Fruit fly (Drosophila melanogaster) whole organism, embryonic: ENCODE results near the gene CG15249.

Source experiments
- Adf1 ChIP-seq: fragments of 200-800 bp; sonication (Bioruptor generic); IDR thresholded peaks from 2 replicates; pipeline ENCODE4 v1.3.6; 2022; ENCODE audit warnings: missing biosample characterization, missing genetic modification characterization
- Asciz ChIP-seq: fragments of 200-800 bp; sonication (Bioruptor generic); optimal IDR thresholded peaks from 2 replicates; lab custom pipeline; 2017; ENCODE audit warnings: missing biosample characterization, mild to moderate bottlenecking, missing genetic modification characterization, missing genetic modification reagents
- Bdp1 ChIP-seq: fragments of 200-800 bp; sonication (Bioruptor generic); optimal IDR thresholded peaks from 3 replicates; lab custom pipeline; 2016; ENCODE audit warnings: missing biosample characterization, missing genetic modification characterization
- C15 ChIP-seq: fragments of 200-800 bp; sonication (Bioruptor generic); IDR thresholded peaks from 3 replicates; pipeline ENCODE4 v1.3.6; 2022; ENCODE audit warnings: missing biosample characterization, missing genetic modification characterization
- CG10209 ChIP-seq: fragments of 200-800 bp; sonication (Bioruptor generic); optimal IDR thresholded peaks from 3 replicates; lab custom pipeline; 2017; ENCODE audit warnings: missing biosample characterization, mild to moderate bottlenecking, missing genetic modification characterization, missing genetic modification reagents
- CG10267 ChIP-seq: fragments of 200-800 bp; sonication (Bioruptor generic); optimal IDR thresholded peaks from 2 replicates; lab custom pipeline; 2018; ENCODE audit warnings: missing biosample characterization, mild to moderate bottlenecking, missing genetic modification characterization, moderate library complexity
- CG10979 ChIP-seq: fragments of 200-800 bp; sonication (Bioruptor generic); optimal IDR thresholded peaks from 2 replicates; lab custom pipeline; 2018; ENCODE audit warnings: missing biosample characterization, mild to moderate bottlenecking, missing genetic modification characterization, moderate library complexity
- CG11504 ChIP-seq: fragments of 200-800 bp; sonication (Bioruptor generic); optimal IDR thresholded peaks from 3 replicates; lab custom pipeline; 2019; ENCODE audit warnings: missing biosample characterization, mild to moderate bottlenecking, missing genetic modification characterization, moderate library complexity
- CG12391 ChIP-seq: fragments of 200-800 bp; sonication (Bioruptor generic); optimal IDR thresholded peaks from 3 replicates; lab custom pipeline; 2018; ENCODE audit warnings: missing biosample characterization, mild to moderate bottlenecking, missing genetic modification characterization, moderate library complexity
- CG12659 ChIP-seq: fragments of 200-800 bp; sonication (Bioruptor generic); optimal IDR thresholded peaks from 3 replicates; lab custom pipeline; 2017; ENCODE audit warnings: mild to moderate bottlenecking, missing biosample characterization, missing genetic modification reagents, missing genetic modification characterization
- CG12942 ChIP-seq: fragments of 200-800 bp; sonication (Bioruptor generic); optimal IDR thresholded peaks from 3 replicates; lab custom pipeline; 2016; ENCODE audit warnings: missing biosample characterization, missing genetic modification characterization
- CG15601 ChIP-seq: fragments of 200-800 bp; sonication (Bioruptor generic); optimal IDR thresholded peaks from 3 replicates; lab custom pipeline; 2019; ENCODE audit warnings: missing biosample characterization, mild to moderate bottlenecking, missing genetic modification characterization, moderate library complexity
- CG1602 ChIP-seq: fragments of 200-800 bp; sonication (Bioruptor generic); optimal IDR thresholded peaks from 3 replicates; lab custom pipeline; 2016; ENCODE audit warnings: missing biosample characterization, missing genetic modification characterization
- CG17385 ChIP-seq: fragments of 200-800 bp; sonication (Bioruptor generic); optimal IDR thresholded peaks from 3 replicates; lab custom pipeline; 2018; ENCODE audit warnings: missing biosample characterization, mild to moderate bottlenecking, missing genetic modification characterization
- CG17829 ChIP-seq: fragments of 200-800 bp; optimal IDR thresholded peaks from 2 replicates; lab custom pipeline; 2019; ENCODE audit warnings: missing biosample characterization, mild to moderate bottlenecking, missing genetic modification characterization, moderate library complexity
- CG18599 ChIP-seq: fragments of 200-800 bp; sonication (Bioruptor generic); optimal IDR thresholded peaks from 3 replicates; lab custom pipeline; 2017; ENCODE audit warnings: missing biosample characterization, missing genetic modification characterization, mild to moderate bottlenecking, moderate library complexity, missing genetic modification reagents
- CG33557 ChIP-seq: fragments of 200-800 bp; sonication (Bioruptor generic); optimal IDR thresholded peaks from 2 replicates; lab custom pipeline; 2019; ENCODE audit warnings: missing biosample characterization, mild to moderate bottlenecking, missing genetic modification characterization, moderate library complexity
- CG34376 ChIP-seq: fragments of 200-800 bp; sonication (Bioruptor generic); optimal IDR thresholded peaks from 2 replicates; lab custom pipeline; 2018; ENCODE audit warnings: missing biosample characterization, mild to moderate bottlenecking, missing genetic modification characterization
- CG42726 ChIP-seq: fragments of 200-800 bp; sonication (Bioruptor generic); IDR thresholded peaks from 2 replicates; pipeline ENCODE4 v1.3.6; 2022; ENCODE audit warnings: missing biosample characterization, missing genetic modification characterization; ENCODE audit not compliant: partially characterized antibody
- CG6813 ChIP-seq: fragments of 200-800 bp; sonication (Bioruptor generic); optimal IDR thresholded peaks from 2 replicates; lab custom pipeline; 2017; ENCODE audit warnings: missing biosample characterization, missing genetic modification characterization, mild to moderate bottlenecking, moderate library complexity, missing genetic modification reagents
- Dad ChIP-seq: fragments of 200-800 bp; sonication (Bioruptor generic); optimal IDR thresholded peaks from 3 replicates; lab custom pipeline; 2016; ENCODE audit warnings: missing biosample characterization, missing genetic modification characterization
- Dek ChIP-seq: fragments of 200-800 bp; sonication (Bioruptor generic); optimal IDR thresholded peaks from 3 replicates; lab custom pipeline; 2019; ENCODE audit warnings: missing biosample characterization, mild to moderate bottlenecking, missing genetic modification characterization, moderate library complexity
- Drgx ChIP-seq: fragments of 200-800 bp; sonication (Bioruptor generic); IDR thresholded peaks from 2 replicates; pipeline ENCODE4 v1.3.6; 2022; ENCODE audit warnings: missing biosample characterization, missing genetic modification characterization
- E2f2 ChIP-seq: fragments of 200-800 bp; sonication (Bioruptor generic); IDR thresholded peaks from 2 replicates; pipeline ENCODE4 v1.3.6; 2022; ENCODE audit warnings: missing biosample characterization, missing genetic modification characterization
- Eip74EF ChIP-seq, 2 experiments: fragments of 200-800 bp in 1 of 2; fragments of >200 bp in 1 of 2; sonication (Bioruptor generic) in 1 of 2; optimal IDR thresholded peaks; 2 replicates each; lab custom pipeline; 2017 to 2019; ENCODE audit warnings: missing biosample characterization in 2 of 2, missing genetic modification characterization in 2 of 2, mild to moderate bottlenecking in 1 of 2, moderate library complexity in 1 of 2
- HHEX ChIP-seq: fragments of 200-800 bp; sonication (Bioruptor generic); optimal IDR thresholded peaks from 3 replicates; lab custom pipeline; 2017; ENCODE audit warnings: missing biosample characterization, mild to moderate bottlenecking, missing genetic modification characterization, missing genetic modification reagents
- HmgD ChIP-seq: fragments of 200-800 bp; sonication (Bioruptor generic); optimal IDR thresholded peaks from 3 replicates; lab custom pipeline; 2016; ENCODE audit warnings: missing biosample characterization, missing genetic modification characterization
- Hr3 ChIP-seq: fragments of 200-800 bp; sonication (Bioruptor generic); optimal IDR thresholded peaks from 3 replicates; lab custom pipeline; 2016; ENCODE audit warnings: missing biosample characterization, missing genetic modification characterization
- Nf-YC ChIP-seq: fragments of 200-800 bp; optimal IDR thresholded peaks from 3 replicates; lab custom pipeline; 2019; ENCODE audit warnings: missing biosample characterization, mild to moderate bottlenecking, missing genetic modification characterization, moderate library complexity
- NfI ChIP-seq: fragments of 200-800 bp; sonication (Bioruptor generic); optimal IDR thresholded peaks from 3 replicates; lab custom pipeline; 2018; ENCODE audit warnings: missing biosample characterization, mild to moderate bottlenecking, missing genetic modification characterization, moderate library complexity
- Oli ChIP-seq: fragments of 200-800 bp; sonication (Bioruptor generic); optimal IDR thresholded peaks from 2 replicates; lab custom pipeline; 2018; ENCODE audit warnings: missing biosample characterization, mild to moderate bottlenecking, missing genetic modification characterization, moderate library complexity
- Spps ChIP-seq: fragments of 200-800 bp; sonication (Bioruptor generic); optimal IDR thresholded peaks from 2 replicates; lab custom pipeline; 2018; ENCODE audit warnings: missing biosample characterization, mild to moderate bottlenecking, missing genetic modification characterization
- Ssrp ChIP-seq: fragments of 200-800 bp; sonication (Bioruptor generic); optimal IDR thresholded peaks from 2 replicates; lab custom pipeline; 2018; ENCODE audit warnings: missing biosample characterization, mild to moderate bottlenecking, missing genetic modification characterization, moderate library complexity
- Vsx1 ChIP-seq: fragments of 200-800 bp; sonication (Bioruptor generic); optimal IDR thresholded peaks from 2 replicates; lab custom pipeline; 2017; ENCODE audit warnings: missing biosample characterization, mild to moderate bottlenecking, missing genetic modification characterization, missing genetic modification reagents
- YL-1 ChIP-seq: fragments of 200-800 bp; sonication (Bioruptor generic); optimal IDR thresholded peaks from 3 replicates; lab custom pipeline; 2017; ENCODE audit warnings: missing biosample characterization, mild to moderate bottlenecking, missing genetic modification characterization
- bab2 ChIP-seq: fragments of 200-800 bp; sonication (Bioruptor generic); optimal IDR thresholded peaks from 2 replicates; lab custom pipeline; 2016; ENCODE audit warnings: missing biosample characterization, missing genetic modification characterization
- bcd ChIP-seq: fragments of 200-800 bp; sonication (Bioruptor generic); optimal IDR thresholded peaks from 2 replicates; lab custom pipeline; 2017; ENCODE audit warnings: missing biosample characterization, mild to moderate bottlenecking, missing genetic modification characterization
- cato ChIP-seq: fragments of 200-800 bp; sonication (Bioruptor generic); optimal IDR thresholded peaks from 2 replicates; lab custom pipeline; 2016; ENCODE audit warnings: missing biosample characterization, missing genetic modification characterization, borderline replicate concordance
- dmrt11E ChIP-seq: fragments of 200-800 bp; sonication (Bioruptor generic); optimal IDR thresholded peaks from 3 replicates; lab custom pipeline; 2018; ENCODE audit warnings: missing biosample characterization, mild to moderate bottlenecking, missing genetic modification characterization, moderate library complexity
- otp ChIP-seq: fragments of 200-800 bp; sonication (Bioruptor generic); IDR thresholded peaks from 3 replicates; pipeline ENCODE4, ENCODE4 v1.3.6; 2022; ENCODE audit warnings: missing biosample characterization, missing genetic modification characterization
- pb ChIP-seq: fragments of 200-800 bp; sonication (Bioruptor generic); optimal IDR thresholded peaks from 3 replicates; lab custom pipeline; 2016; ENCODE audit warnings: missing biosample characterization, missing genetic modification characterization
- pnt ChIP-seq: fragments of 200-800 bp; sonication (Bioruptor generic); optimal IDR thresholded peaks from 3 replicates; lab custom pipeline; 2016; ENCODE audit warnings: missing biosample characterization, missing genetic modification characterization
- salm ChIP-seq: fragments of 200-800 bp; sonication (Bioruptor generic); optimal IDR thresholded peaks from 2 replicates; lab custom pipeline; 2018; ENCODE audit warnings: missing biosample characterization, mild to moderate bottlenecking, missing genetic modification characterization
- sc ChIP-seq, 3 experiments: fragments of >200 bp in 2 of 3; fragments of 200-800 bp in 1 of 3; sonication (Bioruptor generic) in 1 of 3; optimal IDR thresholded peaks; 2 replicates in 2 of 3; 3 replicates in 1 of 3; lab custom pipeline; 2017; ENCODE audit warnings: mild to moderate bottlenecking in 1 of 3, missing biosample characterization in 1 of 3, missing genetic modification characterization in 1 of 3, missing genetic modification reagents in 1 of 3
- sug ChIP-seq: fragments of 200-800 bp; optimal IDR thresholded peaks from 2 replicates; lab custom pipeline; 2019; ENCODE audit warnings: missing biosample characterization, mild to moderate bottlenecking, missing genetic modification characterization, moderate library complexity
- tna ChIP-seq: fragments of 200-800 bp; sonication (Bioruptor generic); IDR thresholded peaks from 2 replicates; pipeline ENCODE4 v1.3.6; 2022; ENCODE audit warnings: missing biosample characterization, missing genetic modification characterization; ENCODE audit not compliant: partially characterized antibody
- unpg ChIP-seq: fragments of 200-800 bp; sonication (Bioruptor generic); optimal IDR thresholded peaks from 3 replicates; lab custom pipeline; 2018; ENCODE audit warnings: missing biosample characterization, mild to moderate bottlenecking, missing genetic modification characterization, moderate library complexity

Gene CG15249

dm6 chrX:9899535-9900179 lies at the start of gene CG15249 (continued):
- peak; percentile 61 for TF ChIP-seq unpg
- no peak for TF ChIP-seq pb (GFP tag; lab: Kevin White, UChicago)
- TF ChIP-seq pnt: no peak
- peak; percentile 75 for TF ChIP-seq CG10979
- TF ChIP-seq CG10209 (GFP tag; lab: Kevin White, UChicago): peak; percentile 56
- TF ChIP-seq NfI (GFP tag; lab: Kevin White, UChicago): peak; percentile 15
- no peak for TF ChIP-seq tna (GFP tag; lab: Robert Waterston, UW)
- peak; percentile 46 for TF ChIP-seq CG12659 (GFP tag; lab: Kevin White, UChicago)
- no peak for TF ChIP-seq YL-1 (GFP tag; lab: Kevin White, UChicago)
- peak; percentile 26 for TF ChIP-seq CG6813
- TF ChIP-seq sc (optimal IDR thresholded peaks at IDR 0.05; lab: Kevin White, UChicago): no peak
- peak; percentile 22 for TF ChIP-seq sc (GFP tag; optimal IDR thresholded peaks at IDR 0.05; lab: Kevin White, UChicago)
- peak; percentile 55 for TF ChIP-seq CG15601 (tag; lab: Kevin White, UChicago)
- TF ChIP-seq Asciz (GFP tag; lab: Kevin White, UChicago): peak; percentile 51
- peak; percentile 35 for TF ChIP-seq Spps (tag; lab: Kevin White, UChicago)
- TF ChIP-seq salm (tag; lab: Kevin White, UChicago): peak; percentile 45
- peak; percentile 43 for TF ChIP-seq dmrt11E (tag; lab: Kevin White, UChicago)
- TF ChIP-seq CG1602 (GFP tag; lab: Kevin White, UChicago): no peak
- peak; percentile 62 for TF ChIP-seq CG12391 (tag; lab: Kevin White, UChicago)
- peak; percentile 47 for TF ChIP-seq CG17385 (GFP tag; lab: Kevin White, UChicago)
- TF ChIP-seq CG10267 (tag; lab: Kevin White, UChicago): peak; percentile 58
- TF ChIP-seq Adf1 (GFP tag; lab: Robert Waterston, UW): peak; percentile 23; the same call in 1 of the 2 replicates
- no peak for TF ChIP-seq CG42726 (GFP tag; lab: Robert Waterston, UW)
- peak; percentile 29 for TF ChIP-seq Dek (tag; lab: Kevin White, UChicago)
- TF ChIP-seq CG12942: no peak
- TF ChIP-seq bcd (GFP tag; lab: Kevin White, UChicago): peak; percentile 30
- TF ChIP-seq Eip74EF (GFP tag; optimal IDR thresholded peaks at IDR 0.05; lab: Kevin White, UChicago): peak in 1 of 2 experiments; percentile 16
- no peak for TF ChIP-seq bab2 (GFP tag; lab: Kevin White, UChicago)
- TF ChIP-seq Hr3 (GFP tag; lab: Kevin White, UChicago): peak; percentile 53
- TF ChIP-seq CG34376 (GFP tag; lab: Kevin White, UChicago): no peak
- peak; percentile 33; the same call in 1 of the 2 replicates for TF ChIP-seq E2f2
- TF ChIP-seq otp (GFP tag; lab: Robert Waterston, UW): no peak
- TF ChIP-seq CG18599 (GFP tag; lab: Kevin White, UChicago): peak; percentile 49
- TF ChIP-seq CG33557 (GFP tag; lab: Kevin White, UChicago): peak; percentile 36
- peak; percentile 75 for TF ChIP-seq CG11504 (tag; lab: Kevin White, UChicago)
- peak; percentile 73 for TF ChIP-seq Oli
- peak; percentile 60 for TF ChIP-seq Nf-YC
- TF ChIP-seq HmgD (GFP tag; lab: Kevin White, UChicago): no peak
- peak; percentile 41 for TF ChIP-seq Drgx (GFP tag; lab: Robert Waterston, UW)
- TF ChIP-seq HHEX: peak; percentile 32
- TF ChIP-seq Ssrp (tag; lab: Kevin White, UChicago): peak; percentile 67
- no peak for TF ChIP-seq Bdp1
- no peak for TF ChIP-seq sug (tag; lab: Kevin White, UChicago)
- no peak for TF ChIP-seq Dad
- no peak for TF ChIP-seq cato (GFP tag; lab: Kevin White, UChicago)
- no peak for TF ChIP-seq Vsx1
- no peak for TF ChIP-seq C15 (GFP tag; lab: Robert Waterston, UW)
- TF ChIP-seq CG17829 (tag; lab: Kevin White, UChicago): peak; percentile 74
